Fruit fly (Drosophila melanogaster) whole organism, larva: ENCODE measurements around the gene Sgp.

Experiments
- noc ChIP-seq: fragments of 200-800 bp; sonication (Bioruptor generic); optimal IDR thresholded peaks from 3 replicates; lab custom pipeline; 2019; ENCODE audit warnings: missing biosample characterization, mild to moderate bottlenecking, missing genetic modification characterization, moderate library complexity

Gene Sgp

dm6 chr2L:8519390-8519789, at the start of gene Sgp:
TSS of gene Sgp (plus strand) at chr2L:8519690.
- TF ChIP-seq noc (tag; lab: Kevin White, UChicago), result no peak

DNA sequence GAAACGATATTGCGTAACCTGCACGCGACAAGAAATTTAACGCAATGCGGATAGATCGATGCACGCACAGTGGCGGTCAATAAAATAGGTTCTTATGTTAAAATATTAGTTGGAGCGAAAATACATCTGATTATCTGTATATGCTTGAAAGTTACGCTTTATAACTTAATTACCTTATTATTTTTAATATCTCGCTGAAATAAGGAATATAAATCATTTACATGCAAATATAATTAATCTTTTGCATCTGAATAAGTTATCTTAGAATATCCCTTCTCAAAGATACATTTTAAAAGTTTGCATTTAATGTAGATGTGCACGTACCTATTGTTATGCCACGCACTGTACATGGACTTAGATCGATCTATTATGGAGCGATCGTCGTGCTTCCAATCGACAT, 47.8 kb upstream of the Sgp start:
- no peak for TF ChIP-seq noc (tag; lab: Kevin White, UChicago)

DNA sequence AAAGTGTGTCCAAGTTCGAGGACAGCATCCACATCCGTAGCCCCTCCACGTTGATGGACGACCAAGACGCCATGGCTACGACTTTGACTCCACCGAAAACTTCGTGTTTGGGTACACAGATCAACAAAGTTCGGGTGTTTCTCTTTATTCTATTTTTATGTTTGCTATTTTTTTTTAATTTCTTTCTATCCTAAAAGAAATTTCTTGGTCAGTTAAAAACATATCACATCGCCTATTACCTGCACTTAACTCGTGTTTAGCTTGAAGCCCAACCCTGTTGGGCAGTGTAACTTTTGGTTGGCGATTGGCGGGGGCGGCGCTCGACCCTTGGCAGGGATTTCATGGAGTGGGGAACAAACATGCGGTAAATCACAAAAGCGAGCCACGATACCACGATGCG, 46.0 kb upstream of the Sgp start:
- TF ChIP-seq noc (tag; lab: Kevin White, UChicago), result no peak

dm6 chr2L:8477049-8477448, 42.4 kb upstream of the Sgp start, which contains the start of gene CheA29a:
TSS of gene CheA29a (plus strand) at chr2L:8477349.
- no peak for TF ChIP-seq noc (tag; lab: Kevin White, UChicago)

DNA sequence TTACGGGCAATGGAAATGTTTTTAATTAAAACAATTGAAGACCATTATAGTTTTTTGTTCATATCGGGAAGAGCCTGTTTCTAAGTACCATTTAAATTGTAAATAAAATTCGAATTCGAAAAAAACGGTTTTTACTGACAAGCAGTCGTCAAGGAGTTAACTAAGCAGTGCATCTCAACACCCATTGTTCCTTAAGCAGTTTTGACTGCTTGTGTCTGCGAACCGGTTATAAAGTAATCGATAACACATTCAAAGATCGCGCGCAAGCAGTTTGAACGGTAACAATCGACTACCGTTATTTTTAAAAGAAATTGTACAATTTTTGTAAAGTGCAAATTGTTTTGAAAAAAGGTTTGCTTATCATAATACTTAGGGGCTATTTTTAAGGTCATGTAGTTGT, 41.5 kb upstream of the Sgp start:
- TF ChIP-seq noc (tag; lab: Kevin White, UChicago), result no peak

DNA sequence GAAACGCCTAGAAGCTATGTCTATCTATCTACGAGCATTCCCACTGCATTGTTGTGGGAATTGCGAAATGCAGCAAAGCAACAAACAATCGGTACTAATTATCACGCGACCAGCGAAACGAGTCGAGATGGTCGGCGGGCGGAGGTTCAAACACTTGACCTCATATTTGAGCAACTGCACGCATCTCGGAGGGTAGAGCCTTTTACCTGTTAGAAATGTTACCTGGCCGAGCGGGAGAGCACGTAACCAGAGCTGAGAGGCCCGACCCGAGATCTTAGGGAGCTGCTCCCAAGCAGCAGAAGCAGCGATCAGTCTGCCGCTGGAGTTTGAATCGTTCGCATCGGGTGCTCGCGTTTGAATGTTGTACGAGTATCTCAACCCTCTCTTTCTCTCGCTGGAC, 41.1 kb upstream of the Sgp start:
- no peak for TF ChIP-seq noc (tag; lab: Kevin White, UChicago)

DNA sequence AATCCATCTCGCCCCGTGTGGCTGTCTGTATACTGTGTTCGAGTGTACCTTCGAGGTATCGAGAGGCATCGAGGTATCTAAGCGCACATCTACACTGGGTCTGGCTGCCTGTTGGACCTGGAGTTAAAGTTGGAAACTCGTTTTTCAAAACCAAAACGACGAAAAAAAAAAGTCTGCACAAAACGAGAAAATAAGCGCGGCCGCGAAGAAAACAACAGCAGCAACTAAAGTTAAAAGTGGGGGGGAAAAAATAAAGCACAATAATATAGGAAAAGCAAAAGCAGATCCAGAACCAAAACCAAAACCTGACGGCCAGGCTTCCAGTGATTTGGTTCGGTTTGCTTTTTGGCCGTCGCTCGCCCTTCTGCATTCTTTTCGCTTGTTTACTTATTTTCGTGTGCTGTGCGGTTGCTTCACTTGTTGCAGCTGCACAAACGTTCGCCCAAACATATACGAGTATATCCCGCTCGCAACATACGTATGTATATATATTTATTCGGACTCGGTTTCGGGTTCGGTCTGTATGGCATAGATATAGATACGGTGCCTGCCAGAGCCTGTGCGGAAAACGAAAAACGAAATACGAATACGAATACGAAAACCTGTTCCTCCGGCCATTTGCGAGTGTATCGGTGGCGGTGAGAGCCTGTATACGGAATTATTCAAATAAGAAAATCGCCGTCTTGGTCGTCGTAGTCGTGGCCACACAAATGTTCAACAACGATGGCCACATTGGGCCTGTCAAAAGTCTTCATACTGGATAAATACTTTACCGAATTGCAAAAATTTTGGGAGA, 40.4 kb upstream of the Sgp start:
- no peak for TF ChIP-seq noc (tag; lab: Kevin White, UChicago)

dm6 chr2L:8480825-8481224, 38.7 kb upstream of the Sgp start:
- TF ChIP-seq noc (tag; lab: Kevin White, UChicago), result peak; percentile 3

- no peak for TF ChIP-seq noc (tag; lab: Kevin White, UChicago)
These were observed 37.7 kb upstream of the Sgp start, which contains the start of gene CG43796 for dm6 chr2L:8481623-8482424. TSS of gene CG43796 (plus strand) at chr2L:8482374.

DNA sequence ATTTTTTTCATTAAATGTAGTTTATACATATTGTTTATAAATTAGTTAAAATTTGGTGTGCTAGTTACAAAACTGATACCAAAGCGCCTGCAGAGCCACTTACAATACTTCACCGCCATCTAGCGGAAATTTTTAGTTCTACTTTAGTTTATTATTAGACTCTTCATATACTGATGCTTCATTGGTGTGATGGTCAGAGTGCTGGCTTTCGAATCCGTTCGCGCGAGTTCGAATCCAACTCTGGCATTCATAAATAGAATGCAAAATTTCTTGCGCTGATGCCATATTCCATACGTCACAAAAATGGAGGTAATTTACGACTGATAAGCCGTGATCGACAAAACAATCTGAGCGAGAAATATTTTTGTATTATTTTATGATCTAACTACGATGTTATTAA, 33.9 kb upstream of the Sgp start:
- no peak for TF ChIP-seq noc (tag; lab: Kevin White, UChicago)

DNA sequence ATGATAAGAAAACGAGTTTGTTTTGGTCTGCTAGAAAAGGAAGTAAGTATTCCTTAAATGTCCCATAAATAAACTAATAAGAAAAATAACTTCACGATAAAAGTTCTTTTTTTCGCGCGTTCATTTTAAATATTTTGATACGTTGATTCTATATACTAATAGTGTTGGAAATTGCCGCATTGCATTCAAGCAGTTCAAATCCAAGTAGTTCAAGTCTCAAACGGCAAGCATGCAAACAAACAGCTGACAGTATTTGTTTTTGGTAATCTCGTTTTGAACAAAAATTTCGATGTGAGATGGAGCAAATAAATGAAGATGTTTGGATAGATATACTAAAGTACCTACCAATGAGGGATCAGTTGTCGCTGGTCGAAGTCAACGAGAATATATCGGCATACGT, 30.8 kb upstream of the Sgp start, which contains the start of gene CG13088:
Gene CG13088 (plus strand): TSS at position 247 of the 400 bp plus-strand sequence.
- TF ChIP-seq noc (tag; lab: Kevin White, UChicago), result no peak

dm6 chr2L:8490439-8490838, 29.1 kb upstream of the Sgp start, which contains the start of gene CG43400:
TSS of gene CG43400 (plus strand) at chr2L:8490739.
- no peak for TF ChIP-seq noc (tag; lab: Kevin White, UChicago)

DNA sequence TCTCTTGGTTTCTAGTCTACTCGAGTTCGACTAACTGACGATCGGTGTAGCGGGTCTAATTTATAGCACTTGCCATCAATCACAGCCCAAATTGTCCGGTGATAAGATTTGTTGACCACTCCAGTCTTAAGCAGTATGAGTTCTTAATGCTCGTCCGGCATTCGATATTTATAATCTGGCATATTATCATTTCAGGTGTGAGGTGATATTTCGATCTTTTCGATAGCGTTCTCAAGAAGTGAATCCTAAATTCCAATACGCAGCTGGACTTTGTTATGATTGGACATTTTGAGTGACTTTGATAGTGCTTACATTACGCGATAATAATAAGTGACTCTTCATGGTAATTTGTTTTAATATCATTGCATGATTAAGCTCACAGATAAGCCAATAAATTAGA, 23.2 kb upstream of the Sgp start, which contains the start of gene Bace:
Gene Bace (minus strand): TSS at position 39 of the 400 bp plus-strand sequence.
- TF ChIP-seq noc (tag; lab: Kevin White, UChicago), result no peak

- TF ChIP-seq noc (tag; lab: Kevin White, UChicago), result no peak
These were observed 12.8 kb upstream of the Sgp start, which contains the start of gene Dh31 for dm6 chr2L:8506729-8507128. TSS of gene Dh31 (minus strand) at chr2L:8506845.

DNA sequence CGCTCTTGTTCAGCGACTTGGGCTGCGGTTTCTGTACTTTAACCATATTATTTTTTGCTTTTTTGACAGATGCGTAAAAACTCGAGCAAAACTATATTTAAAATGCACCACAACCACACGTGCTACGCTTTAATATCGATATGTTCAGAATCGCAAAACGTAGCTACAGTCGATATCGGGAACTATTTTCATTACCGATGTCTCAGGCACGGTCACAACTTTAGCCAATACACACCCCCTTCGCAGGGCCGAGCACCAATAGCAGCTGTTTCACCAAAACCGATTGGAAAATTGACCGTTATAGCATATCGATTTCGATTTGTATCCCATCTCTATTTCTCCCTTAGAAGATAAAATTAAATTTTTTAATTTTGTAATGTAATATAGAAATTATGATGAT, 7.8 kb upstream of the Sgp start, which contains the start of gene CG13096:
Gene CG13096 (minus strand): TSS at position 144 of the 400 bp plus-strand sequence.
- no peak for TF ChIP-seq noc (tag; lab: Kevin White, UChicago)

dm6 chr2L:8514748-8515147, 4.7 kb upstream of the Sgp start, which contains the start of the genes CG13097 and PIG-U:
TSS of gene CG13097 (minus strand) at chr2L:8514868.
TSS of gene PIG-U (plus strand) at chr2L:8515096.
- TF ChIP-seq noc (tag; lab: Kevin White, UChicago), result no peak
